Fruit fly (Drosophila melanogaster) whole organism, embryonic: Measurements from ENCODE around the gene Ube4B.

ENCODE experiments used
- Abd-B ChIP-seq: fragments of 200-800 bp; sonication (Bioruptor generic); optimal IDR thresholded peaks from 2 replicates; lab custom pipeline; 2018; ENCODE audit warnings: missing biosample characterization, mild to moderate bottlenecking, missing genetic modification characterization, moderate library complexity
- CG10274 ChIP-seq: fragments of 200-800 bp; sonication (Bioruptor generic); optimal IDR thresholded peaks from 3 replicates; lab custom pipeline; 2017; ENCODE audit warnings: missing biosample characterization, mild to moderate bottlenecking, missing genetic modification characterization
- CG15601 ChIP-seq: fragments of 200-800 bp; sonication (Bioruptor generic); optimal IDR thresholded peaks from 3 replicates; lab custom pipeline; 2019; ENCODE audit warnings: missing biosample characterization, mild to moderate bottlenecking, missing genetic modification characterization, moderate library complexity
- CTCF ChIP-seq: fragments of 200-800 bp; sonication (Bioruptor generic); optimal IDR thresholded peaks from 2 replicates; lab custom pipeline; 2017; ENCODE audit warnings: missing biosample characterization, mild to moderate bottlenecking, missing genetic modification characterization, moderate library complexity
- Poxn ChIP-seq: fragments of 200-800 bp; sonication (Bioruptor generic); IDR thresholded peaks from 2 replicates; pipeline ENCODE4 v1.3.6; 2022; ENCODE audit warnings: missing biosample characterization, missing genetic modification characterization
- Xrp1 ChIP-seq: fragments of 200-800 bp; sonication (Bioruptor generic); IDR thresholded peaks from 2 replicates; pipeline ENCODE4 v1.3.6; 2022; ENCODE audit warnings: missing biosample characterization, missing genetic modification characterization
- scrt ChIP-seq: fragments of 200-800 bp; sonication (Bioruptor generic); optimal IDR thresholded peaks from 2 replicates; lab custom pipeline; 2018; ENCODE audit warnings: missing biosample characterization, mild to moderate bottlenecking, missing genetic modification characterization, moderate library complexity
- seq ChIP-seq: fragments of 200-800 bp; sonication (Bioruptor generic); IDR thresholded peaks from 2 replicates; pipeline ENCODE4 v1.3.6; 2022; ENCODE audit warnings: missing biosample characterization, missing genetic modification characterization
- sr ChIP-seq: fragments of 200-800 bp; sonication (Bioruptor generic); IDR thresholded peaks from 3 replicates; pipeline ENCODE4 v1.3.6; 2022; ENCODE audit warnings: missing biosample characterization, missing genetic modification characterization
- tgo ChIP-seq: fragments of 200-800 bp; sonication (Bioruptor generic); IDR thresholded peaks from 3 replicates; pipeline ENCODE4 v1.3.6; 2022; ENCODE audit warnings: missing biosample characterization, missing genetic modification characterization
- vnd ChIP-seq: fragments of 200-800 bp; sonication (Bioruptor generic); IDR thresholded peaks from 3 replicates; pipeline ENCODE4 v1.3.6; 2022; ENCODE audit warnings: missing biosample characterization, missing genetic modification characterization; ENCODE audit not compliant: partially characterized antibody

- no peak for TF ChIP-seq Poxn (GFP tag; lab: Robert Waterston, UW)
- no peak for TF ChIP-seq seq
- no peak for TF ChIP-seq Abd-B (GFP tag; lab: Kevin White, UChicago)
- no peak for TF ChIP-seq vnd (GFP tag; lab: Robert Waterston, UW)
- TF ChIP-seq scrt (GFP tag; lab: Kevin White, UChicago) = no peak
- TF ChIP-seq CG10274 (GFP tag; lab: Kevin White, UChicago) = no peak
- no peak for TF ChIP-seq tgo
- no peak for TF ChIP-seq CTCF (GFP tag; lab: Kevin White, UChicago)
- no peak for TF ChIP-seq Xrp1
- no peak for TF ChIP-seq CG15601 (tag; lab: Kevin White, UChicago)
- no peak for TF ChIP-seq sr (GFP tag; lab: Robert Waterston, UW)
Measured at dm6 chr2L:12969569-12969968, 49.7 kb downstream of the Ube4B start.
